Worm (Caenorhabditis elegans): Measurements from ENCODE around the gene far-4.

far-4 gene

DNA sequence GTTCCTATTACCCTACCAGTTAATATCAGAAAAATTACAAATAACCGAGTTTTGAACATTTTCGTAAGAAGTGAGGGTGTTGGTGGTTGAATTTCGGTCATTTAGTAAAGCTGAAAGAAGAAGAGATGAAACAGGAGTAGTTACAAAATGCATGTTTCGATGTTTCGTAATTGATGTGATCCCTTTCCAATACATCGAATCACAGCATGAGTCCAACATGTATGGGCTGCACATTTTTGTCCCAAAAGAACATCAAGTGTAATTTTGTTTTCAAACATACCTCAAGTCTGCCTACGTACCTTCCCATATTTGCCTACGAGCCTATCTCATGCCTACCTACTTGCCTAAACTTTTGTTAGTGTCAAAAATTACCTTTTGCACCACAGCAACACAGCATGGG, 37.0 kb upstream of the far-4 start, which contains the start of gene W07G4.2:
W07G4.2 (minus strand) TSS at position 101 of the 400 bp plus-strand sequence.
- TF ChIP-seq ces-1 (GFP tag; optimal IDR thresholded peaks at IDR 0.05) (no peak), nhr-76 (tag; optimal IDR thresholded peaks at IDR 0.05) (no peak), ceh-39 (tag; optimal IDR thresholded peaks at IDR 0.05) (no peak), unc-39 (tag; optimal IDR thresholded peaks at IDR 0.05) (no peak), tbx-8 (GFP tag; optimal IDR thresholded peaks at IDR 0.05) (no peak), ztf-11 (tag; optimal IDR thresholded peaks at IDR 0.05) (no peak), sem-2 (GFP tag; optimal IDR thresholded peaks at IDR 0.05) (no peak)

DNA sequence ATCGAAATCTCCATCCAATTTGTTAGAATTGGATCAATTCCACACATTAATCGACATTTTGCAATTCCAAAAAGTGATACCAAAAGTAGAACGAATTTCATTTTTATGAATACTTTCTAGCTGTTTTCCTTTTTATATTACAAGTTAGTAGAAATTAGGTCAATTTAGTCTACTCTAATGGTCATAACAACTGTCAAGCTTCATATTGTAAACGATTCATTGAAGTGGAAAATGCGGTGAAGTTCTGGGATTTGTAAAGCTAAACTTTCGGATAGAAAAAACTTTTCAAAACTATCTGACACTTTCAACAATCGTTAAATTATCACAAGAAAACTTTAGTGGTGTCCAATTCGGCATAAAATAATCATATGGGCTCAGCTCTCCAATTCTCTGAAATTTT, 35.1 kb upstream of the far-4 start, which contains the start of gene W07G4.7:
W07G4.7 (minus strand) TSS at position 101 of the 400 bp plus-strand sequence.
- no peak for TF ChIP-seq mls-2 (tag; optimal IDR thresholded peaks at IDR 0.05)
- no peak for TF ChIP-seq nhr-12 (tag; optimal IDR thresholded peaks at IDR 0.05)
- TF ChIP-seq elt-1 (tag; optimal IDR thresholded peaks at IDR 0.05; ENCODE audit: borderline replicate concordance, insufficient read depth), result no peak
- TF ChIP-seq nhr-76 (tag; optimal IDR thresholded peaks at IDR 0.05), result no peak
- TF ChIP-seq ceh-39 (tag; optimal IDR thresholded peaks at IDR 0.05), result no peak
- no peak for TF ChIP-seq ham-2 (GFP tag; optimal IDR thresholded peaks at IDR 0.05)
- no peak for TF ChIP-seq unc-120 (tag; optimal IDR thresholded peaks at IDR 0.05; ENCODE audit: poor library complexity, severe bottlenecking)
- no peak for TF ChIP-seq cnd-1 (tag; optimal IDR thresholded peaks at IDR 0.05)
- no peak for TF ChIP-seq lin-13 (tag; optimal IDR thresholded peaks at IDR 0.05)
- TF ChIP-seq sem-2 (GFP tag; optimal IDR thresholded peaks at IDR 0.05), result no peak
- TF ChIP-seq sptf-1 (tag; optimal IDR thresholded peaks at IDR 0.05), result no peak
- no peak for TF ChIP-seq tbx-8 (GFP tag; optimal IDR thresholded peaks at IDR 0.05)
- no peak for TF ChIP-seq zip-8 (tag; optimal IDR thresholded peaks at IDR 0.05)
- no peak for TF ChIP-seq mab-5 (tag; optimal IDR thresholded peaks at IDR 0.05)
- no peak for TF ChIP-seq hlh-1 (tag; optimal IDR thresholded peaks at IDR 0.05)
- no peak for TF ChIP-seq flh-1 (GFP tag; optimal IDR thresholded peaks at IDR 0.05)
- no peak for TF ChIP-seq ceh-43 (GFP tag; optimal IDR thresholded peaks at IDR 0.05)
- no peak for TF ChIP-seq nhr-2 (tag; optimal IDR thresholded peaks at IDR 0.05)
- no peak for TF ChIP-seq drap-1 (GFP tag; optimal IDR thresholded peaks at IDR 0.05)
- no peak for TF ChIP-seq ztf-11 (tag; optimal IDR thresholded peaks at IDR 0.05)

DNA sequence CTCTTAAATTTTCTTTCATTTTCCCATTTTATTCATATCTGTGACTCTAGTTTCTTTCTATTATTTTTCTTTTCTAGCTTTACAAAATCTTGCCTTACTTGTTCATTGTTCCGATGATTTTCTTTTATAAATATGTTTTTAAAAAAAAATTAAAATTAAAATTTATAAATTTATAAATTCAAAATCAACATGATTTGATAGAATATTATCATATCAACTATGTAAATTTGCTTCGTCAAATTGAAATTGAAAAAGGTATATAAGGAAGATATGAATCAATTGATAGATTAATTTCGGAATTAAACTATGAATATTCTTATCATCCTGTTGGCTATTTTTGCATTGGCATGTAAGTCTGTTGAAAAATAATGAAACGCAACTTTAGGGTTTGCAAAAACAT, 33.8 kb upstream of the far-4 start, which contains the start of gene W07G4.1:
W07G4.1 (plus strand) TSS at position 301 of the 400 bp plus-strand sequence.
- TF ChIP-seq pha-4 (tag; optimal IDR thresholded peaks at IDR 0.05), result no peak
- TF ChIP-seq mab-5 (tag; optimal IDR thresholded peaks at IDR 0.05), result no peak
- no peak for TF ChIP-seq ceh-39 (tag; optimal IDR thresholded peaks at IDR 0.05)
- TF ChIP-seq mep-1 (tag; optimal IDR thresholded peaks at IDR 0.05), result no peak

DNA sequence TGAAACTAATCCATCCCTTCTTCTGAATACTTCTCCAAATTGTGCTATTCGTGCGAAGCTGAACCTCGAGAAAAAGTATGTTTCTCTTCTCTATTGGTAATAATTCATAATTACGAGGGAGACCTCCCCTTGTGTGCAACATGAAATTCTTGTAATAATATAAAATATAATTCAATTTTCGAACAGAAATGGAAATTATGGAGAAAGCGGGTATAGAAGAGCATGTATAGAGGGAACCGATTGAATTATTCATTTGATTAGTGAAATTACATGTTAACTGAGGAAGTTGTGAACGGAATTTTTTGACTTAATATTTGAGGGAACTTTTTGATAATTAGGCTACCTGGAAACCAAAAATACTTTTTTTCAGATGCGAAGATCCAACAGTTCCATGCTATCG, 29.4 kb upstream of the far-4 start:
- TF ChIP-seq ces-1 (GFP tag; optimal IDR thresholded peaks at IDR 0.05) (peak; percentile 99), hlh-1 (tag; optimal IDR thresholded peaks at IDR 0.05) (no peak)

DNA sequence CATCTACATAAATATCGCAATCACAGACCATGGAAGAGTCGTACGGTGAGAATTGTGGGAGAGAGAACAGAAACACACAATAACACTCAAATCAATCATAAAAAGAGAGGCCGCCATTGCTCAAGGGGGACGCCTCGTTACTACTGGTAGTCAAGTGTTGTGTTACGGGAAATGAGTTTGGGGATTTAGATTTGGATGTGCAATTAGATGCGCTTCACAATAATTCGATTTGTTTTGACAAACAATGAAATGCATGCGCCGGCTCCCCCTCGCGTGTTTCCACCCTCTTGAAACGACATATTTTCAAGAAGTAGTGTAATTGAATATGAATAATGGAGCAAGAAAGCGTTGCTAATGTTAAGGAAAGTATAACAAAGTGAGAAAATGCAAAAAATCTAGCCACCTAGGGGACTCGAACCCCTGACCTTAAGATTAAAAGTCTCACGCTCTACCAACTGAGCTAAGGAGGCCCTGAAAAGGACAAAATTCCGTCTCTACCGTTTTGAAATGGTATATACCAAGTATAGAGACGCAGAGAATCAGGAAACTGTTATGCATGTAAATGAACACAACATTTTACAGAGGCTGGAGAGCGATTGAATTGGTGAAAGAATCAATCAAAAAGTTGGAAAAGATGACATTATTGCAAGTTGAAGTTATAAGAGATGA, 27.3 kb upstream of the far-4 start:
- TF ChIP-seq bed-3 (GFP tag; optimal IDR thresholded peaks at IDR 0.05) (no peak), ces-1 (GFP tag; optimal IDR thresholded peaks at IDR 0.05) (peak; percentile 94), zip-8 (tag; optimal IDR thresholded peaks at IDR 0.05) (peak; percentile 78), mab-5 (tag; optimal IDR thresholded peaks at IDR 0.05) (no peak), ceh-39 (tag; optimal IDR thresholded peaks at IDR 0.05) (no peak), nhr-28 (tag; optimal IDR thresholded peaks at IDR 0.05) (no peak), nhr-76 (tag; optimal IDR thresholded peaks at IDR 0.05) (no peak)

DNA sequence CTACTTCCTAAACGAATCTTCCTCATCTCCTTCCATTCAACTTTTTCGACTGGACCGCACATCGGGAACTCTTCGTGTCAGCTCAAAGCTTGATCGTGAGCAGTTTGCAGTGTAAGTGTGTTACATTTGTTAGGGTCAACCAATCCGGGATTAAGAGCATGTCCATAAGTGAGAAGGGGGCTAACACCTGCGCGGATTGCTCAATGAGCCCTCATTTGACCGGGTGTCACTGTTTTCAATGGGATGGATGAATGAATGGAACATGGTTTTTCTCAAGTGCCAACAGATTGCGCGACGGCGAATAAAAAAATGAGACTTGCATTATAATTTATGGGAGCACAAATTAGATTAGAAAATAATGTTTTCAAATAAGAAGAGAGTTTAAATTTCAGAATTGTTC, 25.8 kb upstream of the far-4 start:
- TF ChIP-seq ces-1 (GFP tag; optimal IDR thresholded peaks at IDR 0.05) (peak; percentile 54), nhr-2 (tag; optimal IDR thresholded peaks at IDR 0.05) (peak; percentile 85), pha-4 (tag; optimal IDR thresholded peaks at IDR 0.05) (no peak), blmp-1 (tag; optimal IDR thresholded peaks at IDR 0.05) (no peak)

DNA sequence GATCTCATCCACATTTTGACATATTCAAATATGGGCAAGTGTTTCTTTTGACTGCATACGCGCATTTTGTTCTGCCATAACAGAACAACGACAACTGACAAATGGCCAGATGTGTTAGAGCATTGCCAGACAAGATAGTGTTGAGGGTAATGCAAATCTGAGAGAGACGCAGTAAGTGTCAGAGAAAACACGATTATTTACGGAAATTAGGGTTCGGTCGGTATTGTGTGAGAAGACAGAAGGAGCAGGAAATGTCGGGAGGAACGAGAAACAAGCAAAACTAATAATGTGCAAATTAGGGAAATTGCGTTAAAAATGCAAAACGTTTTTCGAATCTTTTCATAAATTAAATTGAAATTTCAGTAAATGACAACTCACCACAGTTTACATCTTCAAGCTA, 25.0 kb upstream of the far-4 start:
- TF ChIP-seq ztf-11 (tag; optimal IDR thresholded peaks at IDR 0.05), result no peak
- no peak for TF ChIP-seq ham-2 (GFP tag; optimal IDR thresholded peaks at IDR 0.05)
- no peak for TF ChIP-seq M03D4.4 (tag; optimal IDR thresholded peaks at IDR 0.05)
- no peak for TF ChIP-seq mls-2 (tag; optimal IDR thresholded peaks at IDR 0.05)
- TF ChIP-seq lin-13 (tag; optimal IDR thresholded peaks at IDR 0.05), result no peak
- TF ChIP-seq ces-1 (GFP tag; optimal IDR thresholded peaks at IDR 0.05), result peak; percentile 100
- TF ChIP-seq ceh-83 (GFP tag; optimal IDR thresholded peaks at IDR 0.05), result no peak
- TF ChIP-seq elt-1 (tag; optimal IDR thresholded peaks at IDR 0.05; ENCODE audit: borderline replicate concordance, insufficient read depth), result no peak
- no peak for TF ChIP-seq mep-1 (tag; optimal IDR thresholded peaks at IDR 0.05)
- no peak for TF ChIP-seq sptf-1 (tag; optimal IDR thresholded peaks at IDR 0.05)
- no peak for TF ChIP-seq nhr-28 (tag; optimal IDR thresholded peaks at IDR 0.05)
- TF ChIP-seq mab-5 (tag; optimal IDR thresholded peaks at IDR 0.05), result no peak
- peak; percentile 5 for TF ChIP-seq hlh-1 (tag; optimal IDR thresholded peaks at IDR 0.05)
- TF ChIP-seq cnd-1 (tag; optimal IDR thresholded peaks at IDR 0.05), result peak; percentile 64
- peak; percentile 10 for TF ChIP-seq nhr-2 (tag; optimal IDR thresholded peaks at IDR 0.05)
- TF ChIP-seq unc-62 (GFP tag; optimal IDR thresholded peaks at IDR 0.05), result peak; percentile 45
